Worm (Caenorhabditis elegans): ENCODE results near the gene ZK354.3.
"Not testable (repeated sequence)": the region's sequence is repeated elsewhere in the genome, so short reads cannot be mapped to it uniquely, and the experiment has no call there.

- not testable (repeated sequence) for TF ChIP-seq him-1, W03F9.2, dao-5 (tag; optimal IDR thresholded peaks at IDR 0.05)
Observed at ce11 chrIV:5316223-5316622, 6.4 kb downstream of the ZK354.3 start, which contains the start of gene msp-65.

Measured in whole organism, L4/young adult.